Fruit fly (Drosophila melanogaster) Kc167 (cell line): ENCODE data around the gene tll.

Source experiments
- Myc ChIP-seq: fragments of >200 bp; optimal IDR thresholded peaks from 2 replicates; lab custom pipeline; 2017; ENCODE audit warnings: missing external identifiers
- insv ChIP-seq: fragments of >200 bp; optimal IDR thresholded peaks from 3 replicates; lab custom pipeline; 2018; ENCODE audit warnings: missing external identifiers
- psq ChIP-seq: fragments of >200 bp; optimal IDR thresholded peaks from 2 replicates; lab custom pipeline; 2017; ENCODE audit warnings: missing external identifiers

- no peak for TF ChIP-seq psq (lab: Kevin White, UChicago)
- TF ChIP-seq Myc (lab: Kevin White, UChicago): no peak
- TF ChIP-seq insv (lab: Kevin White, UChicago): no peak
Measured at dm6 chr3R:30865883-30866282, 13.8 kb downstream of the tll start.
